Worm (Caenorhabditis elegans) whole organism, young adult: ENCODE measurements around the gene C01G10.4.

Source experiments
- B0019.2 ChIP-seq: fragments of 200-800 bp; sonication (Bioruptor generic); conservative IDR thresholded peaks from 2 replicates; pipeline ENCODE4 v1.3.6; 2022; ENCODE audit warnings: missing genetic modification reagents, missing genetic modification characterization, missing compliant biosample characterization
- B0035.1 ChIP-seq: sonication (generic microtip); optimal IDR thresholded peaks from 2 replicates; lab custom pipeline; 2016; ENCODE audit warnings: missing genetic modification characterization, mild to moderate bottlenecking, missing compliant biosample characterization, missing genotype, missing genetic modification reagents
- B0336.3 ChIP-seq: fragments of 200-800 bp; sonication (Bioruptor generic); IDR thresholded peaks from 2 replicates; pipeline ENCODE4 v1.3.6; 2022; ENCODE audit warnings: missing genetic modification characterization, missing compliant biosample characterization
- F10E7.11 ChIP-seq: sonication (generic microtip); optimal IDR thresholded peaks from 2 replicates; lab custom pipeline; 2017; ENCODE audit warnings: mild to moderate bottlenecking, missing genetic modification characterization, moderate library complexity, missing compliant biosample characterization
- F49E8.2 ChIP-seq: sonication (generic microtip); optimal IDR thresholded peaks from 3 replicates; lab custom pipeline; 2017; ENCODE audit warnings: missing genetic modification characterization, mild to moderate bottlenecking, missing compliant biosample characterization, antibody characterized with exemption, moderate library complexity; ENCODE audit not compliant: insufficient read depth
- F57A8.1 ChIP-seq: fragments of 200-800 bp; sonication (Bioruptor generic); optimal IDR thresholded peaks from 2 replicates; lab custom pipeline; 2018; ENCODE audit warnings: mild to moderate bottlenecking, missing genetic modification characterization, moderate library complexity, missing compliant biosample characterization
- T07F8.4 ChIP-seq: sonication (generic microtip); optimal IDR thresholded peaks from 2 replicates; lab custom pipeline; 2016; ENCODE audit warnings: mild to moderate bottlenecking, missing genetic modification characterization, moderate library complexity, missing compliant biosample characterization
- Y53G8AR.9 ChIP-seq: fragments of 200-800 bp; sonication (Bioruptor generic); conservative IDR thresholded peaks from 2 replicates; pipeline ENCODE4 v1.3.6; 2022; ENCODE audit warnings: missing genetic modification reagents, missing genetic modification characterization, missing compliant biosample characterization
- Y67H2A.10 ChIP-seq: fragments of 200-800 bp; sonication (Bioruptor generic); conservative IDR thresholded peaks from 2 replicates; pipeline ENCODE4 v1.3.6; 2022; ENCODE audit warnings: missing genetic modification reagents, missing genetic modification characterization, missing compliant biosample characterization
- ZK185.1 ChIP-seq: sonication (generic microtip); optimal IDR thresholded peaks from 2 replicates; lab custom pipeline; 2016; ENCODE audit warnings: mild to moderate bottlenecking, missing genetic modification characterization, missing compliant biosample characterization; ENCODE audit not compliant: poor library complexity, severe bottlenecking
- ama-1 ChIP-seq, 3 experiments: fragments of 150-350 bp in 1 of 3; sonication (generic microtip) in 2 of 3; optimal IDR thresholded peaks; 2 replicates each; lab custom pipeline; 2014 to 2018; ENCODE audit warnings: missing biosample characterization in 2 of 3, missing genetic modification characterization in 2 of 3, missing genetic modification reagents in 2 of 3
- aptf-3 ChIP-seq: fragments of 200-800 bp; sonication (Bioruptor generic); IDR thresholded peaks from 2 replicates; pipeline ENCODE4 v1.3.6; 2022; ENCODE audit warnings: missing genetic modification characterization, missing compliant biosample characterization
- atf-7 ChIP-seq: sonication (generic microtip); optimal IDR thresholded peaks from 2 replicates; lab custom pipeline; 2017; ENCODE audit warnings: mild to moderate bottlenecking, missing genetic modification characterization, missing compliant biosample characterization
- attf-6 ChIP-seq: fragments of 200-800 bp; sonication (Bioruptor generic); IDR thresholded peaks from 2 replicates; pipeline ENCODE4 v1.3.6; 2022; ENCODE audit warnings: missing genetic modification reagents, missing genetic modification characterization, missing compliant biosample characterization
- bed-2 ChIP-seq: fragments of 200-800 bp; sonication (Bioruptor generic); IDR thresholded peaks from 2 replicates; pipeline ENCODE4 v1.3.6; 2022; ENCODE audit warnings: missing genetic modification reagents, missing genetic modification characterization, missing compliant biosample characterization
- cebp-2 ChIP-seq: fragments of 200-800 bp; sonication (Bioruptor generic); IDR thresholded peaks from 2 replicates; pipeline ENCODE4 v1.3.6; 2022; ENCODE audit warnings: missing genetic modification characterization, missing compliant biosample characterization
- ceh-27 ChIP-seq: fragments of 200-800 bp; sonication (Bioruptor generic); optimal IDR thresholded peaks from 2 replicates; lab custom pipeline; 2018; ENCODE audit warnings: mild to moderate bottlenecking, missing genetic modification characterization, moderate library complexity, missing compliant biosample characterization
- ceh-79 ChIP-seq: sonication (generic microtip); optimal IDR thresholded peaks from 2 replicates; lab custom pipeline; 2017; ENCODE audit warnings: mild to moderate bottlenecking, missing genetic modification characterization, missing compliant biosample characterization
- die-1 ChIP-seq: sonication (generic microtip); optimal IDR thresholded peaks from 2 replicates; lab custom pipeline; 2016; ENCODE audit warnings: missing genotype, mild to moderate bottlenecking, missing genetic modification characterization, missing compliant biosample characterization
- dpl-1 ChIP-seq: fragments of 150-350 bp; optimal IDR thresholded peaks from 2 replicates; lab custom pipeline; 2014; ENCODE audit warnings: missing biosample characterization, missing genetic modification reagents, missing genetic modification characterization
- ekl-4 ChIP-seq: fragments of 200-800 bp; sonication (Bioruptor generic); IDR thresholded peaks from 2 replicates; pipeline ENCODE4 v1.3.6; 2022; ENCODE audit warnings: missing genetic modification reagents, missing genetic modification characterization, missing compliant biosample characterization
- ets-4 ChIP-seq: fragments of 200-800 bp; sonication (Bioruptor generic); optimal IDR thresholded peaks from 2 replicates; lab custom pipeline; 2018; ENCODE audit warnings: mild to moderate bottlenecking, missing genetic modification characterization, missing compliant biosample characterization
- hmg-1.2 ChIP-seq: fragments of 200-800 bp; sonication (Bioruptor generic); IDR thresholded peaks from 2 replicates; pipeline ENCODE4 v1.3.6; 2022; ENCODE audit warnings: missing genetic modification reagents, missing genetic modification characterization, missing compliant biosample characterization
- hrde-1 ChIP-seq: sonication (generic microtip); optimal IDR thresholded peaks from 2 replicates; lab custom pipeline; 2016; ENCODE audit warnings: missing genetic modification characterization, mild to moderate bottlenecking, missing compliant biosample characterization, moderate library complexity, missing genotype, missing genetic modification reagents, borderline replicate concordance
- lin-54 ChIP-seq: fragments of 200-800 bp; sonication (Bioruptor generic); optimal IDR thresholded peaks from 2 replicates; lab custom pipeline; 2018; ENCODE audit warnings: mild to moderate bottlenecking, missing genetic modification characterization, missing compliant biosample characterization
- lsl-1 ChIP-seq: fragments of 200-800 bp; sonication (Bioruptor generic); optimal IDR thresholded peaks from 2 replicates; lab custom pipeline; 2018; ENCODE audit warnings: mild to moderate bottlenecking, missing genetic modification characterization, moderate library complexity, missing compliant biosample characterization
- madf-6 ChIP-seq: fragments of 200-800 bp; sonication (Bioruptor generic); IDR thresholded peaks from 2 replicates; pipeline ENCODE4 v1.3.6; 2022; ENCODE audit warnings: missing genetic modification reagents, missing genetic modification characterization, missing compliant biosample characterization
- mcd-1 ChIP-seq: fragments of 200-800 bp; sonication (Bioruptor generic); IDR thresholded peaks from 2 replicates; pipeline ENCODE4 v1.3.6; 2022; ENCODE audit warnings: missing genetic modification reagents, missing genetic modification characterization, missing compliant biosample characterization
- mel-28 ChIP-seq: sonication (generic microtip); optimal IDR thresholded peaks from 2 replicates; lab custom pipeline; 2016; ENCODE audit warnings: borderline replicate concordance, mild to moderate bottlenecking, missing genetic modification characterization, missing compliant biosample characterization
- nfyb-1 ChIP-seq: fragments of 200-800 bp; sonication (Bioruptor generic); IDR thresholded peaks from 2 replicates; pipeline ENCODE4 v1.3.6; 2022; ENCODE audit warnings: missing genetic modification reagents, missing genetic modification characterization, missing compliant biosample characterization
- nhr-120 ChIP-seq: fragments of 200-800 bp; sonication (Bioruptor generic); IDR thresholded peaks from 2 replicates; pipeline ENCODE4 v1.3.6; 2022; ENCODE audit warnings: missing genetic modification characterization, missing compliant biosample characterization
- nhr-179 ChIP-seq: sonication (generic microtip); optimal IDR thresholded peaks from 2 replicates; lab custom pipeline; 2016; ENCODE audit warnings: mild to moderate bottlenecking, missing genetic modification characterization, missing compliant biosample characterization
- nhr-27 ChIP-seq: fragments of 200-800 bp; sonication (Bioruptor generic); optimal IDR thresholded peaks from 2 replicates; lab custom pipeline; 2018; ENCODE audit warnings: mild to moderate bottlenecking, missing genetic modification characterization, moderate library complexity, missing compliant biosample characterization
- nhr-80 ChIP-seq: sonication (generic microtip); optimal IDR thresholded peaks from 2 replicates; lab custom pipeline; 2016; ENCODE audit warnings: missing genetic modification characterization, missing compliant biosample characterization
- pbrm-1 ChIP-seq: fragments of 200-800 bp; sonication (Bioruptor generic); IDR thresholded peaks from 2 replicates; pipeline ENCODE4 v1.3.6; 2022; ENCODE audit warnings: missing genetic modification reagents, missing genetic modification characterization, missing compliant biosample characterization
- rpc-1 ChIP-seq, 2 experiments: fragments of 150-350 bp in 1 of 2; sonication (generic microtip) in 1 of 2; optimal IDR thresholded peaks; 2 replicates each; lab custom pipeline; 2014 to 2018; ENCODE audit warnings: missing biosample characterization in 1 of 2, missing genetic modification characterization in 1 of 2, missing genetic modification reagents in 1 of 2, missing genotype in 1 of 2
- snpc-1.1 ChIP-seq: sonication (generic microtip); optimal IDR thresholded peaks from 2 replicates; lab custom pipeline; 2017; ENCODE audit warnings: missing genetic modification characterization, mild to moderate bottlenecking, missing compliant biosample characterization, antibody characterized with exemption, moderate library complexity, missing genotype, missing genetic modification reagents; ENCODE audit not compliant: insufficient read depth
- snpc-3.4 ChIP-seq: sonication (generic microtip); optimal IDR thresholded peaks from 2 replicates; lab custom pipeline; 2017; ENCODE audit warnings: missing genetic modification characterization, mild to moderate bottlenecking, missing compliant biosample characterization, antibody characterized with exemption, moderate library complexity, missing genotype, missing genetic modification reagents
- snpc-4 ChIP-seq, 5 experiments: fragments of 150-350 bp in 1 of 5; sonication (generic microtip) in 4 of 5; optimal IDR thresholded peaks; 2 replicates each; lab custom pipeline; 2014 to 2018; ENCODE audit warnings: missing genetic modification characterization in 5 of 5, missing biosample characterization in 3 of 5, antibody characterized with exemption in 2 of 5, mild to moderate bottlenecking in 2 of 5, missing compliant biosample characterization in 2 of 5, missing genotype in 2 of 5, moderate library complexity in 2 of 5, missing genetic modification reagents in 1 of 5
- somi-1 ChIP-seq: fragments of 200-800 bp; sonication (Bioruptor generic); optimal IDR thresholded peaks from 2 replicates; lab custom pipeline; 2018; ENCODE audit warnings: mild to moderate bottlenecking, missing genetic modification characterization, missing compliant biosample characterization
- tbx-9 ChIP-seq: sonication (generic microtip); optimal IDR thresholded peaks from 2 replicates; lab custom pipeline; 2016; ENCODE audit warnings: borderline replicate concordance, missing genetic modification characterization, inconsistent platforms, missing compliant biosample characterization
- unc-130 ChIP-seq: sonication (generic microtip); optimal IDR thresholded peaks from 2 replicates; lab custom pipeline; 2016; ENCODE audit warnings: missing genetic modification reagents, missing genetic modification characterization, missing compliant biosample characterization
- zfh-2 ChIP-seq: fragments of 200-800 bp; sonication (Bioruptor generic); conservative IDR thresholded peaks from 2 replicates; pipeline ENCODE4 v1.3.6; 2022; ENCODE audit warnings: missing genetic modification reagents, missing genetic modification characterization, missing compliant biosample characterization
- ztf-18 ChIP-seq: sonication (generic microtip); optimal IDR thresholded peaks from 2 replicates; lab custom pipeline; 2016; ENCODE audit warnings: missing genotype, mild to moderate bottlenecking, missing genetic modification characterization, missing compliant biosample characterization
- ztf-22 ChIP-seq: fragments of 200-800 bp; sonication (Bioruptor generic); optimal IDR thresholded peaks from 2 replicates; lab custom pipeline; 2018; ENCODE audit warnings: mild to moderate bottlenecking, missing genetic modification characterization, moderate library complexity, missing compliant biosample characterization

C01G10.4 gene

DNA sequence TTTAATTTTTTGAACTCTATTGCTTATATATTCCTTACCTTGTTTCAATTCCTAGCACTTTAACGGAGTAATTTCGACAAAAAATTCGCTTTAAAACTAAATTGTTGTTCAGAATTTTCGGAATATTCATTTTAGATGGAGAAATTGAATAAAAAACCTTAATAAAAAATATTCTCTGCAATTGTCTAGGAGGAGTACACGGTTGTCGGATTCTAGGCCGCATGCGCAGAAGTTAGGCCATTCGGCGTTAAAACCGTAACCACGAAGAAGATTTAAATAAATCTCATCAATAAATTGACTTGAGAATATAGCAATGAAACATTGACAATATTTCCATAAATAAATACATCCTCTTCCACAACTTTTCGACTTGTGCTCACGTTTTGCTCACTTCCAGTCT lies 7.2 kb upstream of the C01G10.4 start, which contains the start of the genes C01G10.10 and C01G10.9 (continued):
- TF ChIP-seq tbx-9 (tag; lab: Kevin White, UChicago) (no peak), ztf-18 (no peak), snpc-4 (GFP tag; optimal IDR thresholded peaks at IDR 0.05; lab: Kevin White, UChicago) (no peak), snpc-4 (tag; optimal IDR thresholded peaks at IDR 0.05; lab: Kevin White, UChicago) (peak in 2 of 4 experiments; percentile 32 to 54), bed-2 (GFP tag; lab: Robert Waterston, UW) (0 out of 2 replicates have a peak, but pooled peaks have one; percentile 42), nhr-179 (no peak), ceh-27 (GFP tag; lab: Kevin White, UChicago) (peak; percentile 52), Y53G8AR.9 (GFP tag; lab: Robert Waterston, UW) (no peak), B0336.3 (GFP tag; lab: Robert Waterston, UW) (no peak), cebp-2 (GFP tag; lab: Robert Waterston, UW) (no peak), B0035.1 (no peak), dpl-1 (GFP tag; lab: Kevin White, UChicago) (no peak), B0019.2 (no peak), nhr-120 (no peak), ZK185.1 (peak; percentile 76), ama-1 (optimal IDR thresholded peaks at IDR 0.05; lab: Kevin White, UChicago) (no peak), ama-1 (GFP tag; optimal IDR thresholded peaks at IDR 0.05; lab: Kevin White, UChicago) (no peak), mcd-1 (GFP tag; lab: Robert Waterston, UW) (peak; percentile 68), F49E8.2 (no peak), somi-1 (no peak), aptf-3 (GFP tag; lab: Robert Waterston, UW) (no peak), die-1 (tag; lab: Kevin White, UChicago) (no peak), attf-6 (GFP tag; lab: Robert Waterston, UW) (no peak), mel-28 (no peak), snpc-3.4 (tag; lab: Kevin White, UChicago) (peak; percentile 18), hrde-1 (tag; lab: Kevin White, UChicago) (no peak)

DNA sequence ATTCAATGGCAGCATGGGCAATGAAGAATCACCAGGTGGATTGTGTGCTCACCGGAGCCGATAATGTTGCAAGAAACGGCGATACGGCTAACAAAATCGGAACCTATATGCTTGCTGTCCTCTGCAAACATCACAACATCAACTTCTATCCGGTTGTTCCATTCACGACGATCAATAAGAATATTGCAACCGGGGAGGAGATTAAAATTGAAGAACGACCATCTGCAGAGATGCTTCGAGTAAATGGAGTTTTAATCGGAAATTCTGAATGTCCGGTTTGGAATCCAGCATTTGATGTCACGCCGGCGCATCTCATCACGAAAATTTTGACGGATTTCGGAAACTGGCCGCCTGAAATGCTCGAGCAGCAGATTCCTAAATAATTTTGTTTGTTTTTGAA lies 5.9 kb upstream of the C01G10.4 start:
- TF ChIP-seq F57A8.1 (GFP tag; lab: Kevin White, UChicago) (no peak), cebp-2 (GFP tag; lab: Robert Waterston, UW) (0 out of 2 replicates have a peak, but pooled peaks have one; percentile 35), rpc-1 (optimal IDR thresholded peaks at IDR 0.05; lab: Kevin White, UChicago) (no peak), rpc-1 (tag; optimal IDR thresholded peaks at IDR 0.05; lab: Kevin White, UChicago) (no peak), pbrm-1 (GFP tag; lab: Robert Waterston, UW) (no peak), F10E7.11 (tag; lab: Kevin White, UChicago) (peak; percentile 22), atf-7 (tag; lab: Kevin White, UChicago) (peak; percentile 18), ceh-79 (tag; lab: Kevin White, UChicago) (no peak), ZK185.1 (peak; percentile 30), zfh-2 (GFP tag; lab: Robert Waterston, UW) (no peak), ztf-18 (no peak), lsl-1 (peak; percentile 30), snpc-4 (GFP tag; optimal IDR thresholded peaks at IDR 0.05; lab: Kevin White, UChicago) (no peak), snpc-4 (tag; optimal IDR thresholded peaks at IDR 0.05; lab: Kevin White, UChicago) (peak in 1 of 4 experiments; percentile 28), nhr-27 (tag; lab: Kevin White, UChicago) (no peak), ets-4 (no peak), madf-6 (GFP tag; lab: Robert Waterston, UW) (peak; percentile 64), lin-54 (GFP tag; lab: Kevin White, UChicago) (peak; percentile 27), B0035.1 (no peak), hmg-1.2 (GFP tag; lab: Robert Waterston, UW) (peak; percentile 40), ekl-4 (peak; percentile 58), nhr-80 (tag; lab: Kevin White, UChicago) (no peak), ztf-22 (GFP tag; lab: Kevin White, UChicago) (peak; percentile 5), snpc-1.1 (no peak), nfyb-1 (GFP tag; lab: Robert Waterston, UW) (0 out of 2 replicates have a peak, but pooled peaks have one; percentile 27), hrde-1 (tag; lab: Kevin White, UChicago) (no peak), T07F8.4 (tag; lab: Kevin White, UChicago) (peak; percentile 34), attf-6 (GFP tag; lab: Robert Waterston, UW) (peak; percentile 57), unc-130 (no peak), nhr-120 (no peak), Y67H2A.10 (GFP tag; lab: Robert Waterston, UW) (no peak)
